Worm (Caenorhabditis elegans) whole organism, L1 larva: Measurements from ENCODE around the gene suf-1.

ENCODE experiments used
- C04F5.9 ChIP-seq: sonication (generic microtip); optimal IDR thresholded peaks from 2 replicates; lab custom pipeline; 2016; ENCODE audit warnings: missing genetic modification characterization, missing compliant biosample characterization
- C16A3.4 ChIP-seq: fragments of 150-350 bp; optimal IDR thresholded peaks from 2 replicates; lab custom pipeline; 2014; ENCODE audit warnings: missing biosample characterization, missing genetic modification characterization
- F16B12.6 ChIP-seq: fragments of 150-350 bp; optimal IDR thresholded peaks from 2 replicates; lab custom pipeline; 2014; ENCODE audit warnings: missing biosample characterization, missing genetic modification characterization
- Y116A8C.19 ChIP-seq: sonication (generic microtip); optimal IDR thresholded peaks from 2 replicates; lab custom pipeline; 2016; ENCODE audit warnings: missing compliant biosample characterization, missing genetic modification characterization, borderline replicate concordance
- aha-1 ChIP-seq: fragments of 150-350 bp; optimal IDR thresholded peaks from 2 replicates; lab custom pipeline; 2014; ENCODE audit warnings: missing biosample characterization, missing genetic modification characterization
- blmp-1 ChIP-seq: fragments of 150-350 bp; optimal IDR thresholded peaks from 2 replicates; lab custom pipeline; 2014; ENCODE audit warnings: missing biosample characterization, missing genetic modification characterization
- ceh-63 ChIP-seq: fragments of 200-800 bp; sonication (Bioruptor generic); optimal IDR thresholded peaks from 2 replicates; lab custom pipeline; 2018; ENCODE audit warnings: mild to moderate bottlenecking, missing genetic modification characterization, missing compliant biosample characterization
- ceh-8 ChIP-seq: fragments of 200-800 bp; sonication (Bioruptor generic); optimal IDR thresholded peaks from 2 replicates; lab custom pipeline; 2018; ENCODE audit warnings: mild to moderate bottlenecking, missing genetic modification characterization, moderate library complexity, missing compliant biosample characterization
- ceh-82 ChIP-seq, 3 experiments: fragments of 150-350 bp in 1 of 3; sonication (generic microtip) in 2 of 3; optimal IDR thresholded peaks; 2 replicates each; lab custom pipeline; 2014 to 2017; ENCODE audit warnings: missing biosample characterization in 3 of 3, missing genetic modification characterization in 3 of 3
- ceh-88 ChIP-seq: fragments of 200-800 bp; sonication (Bioruptor generic); IDR thresholded peaks from 2 replicates; pipeline ENCODE4 v1.3.6; 2022; ENCODE audit warnings: missing genetic modification characterization, missing compliant biosample characterization
- ces-1 ChIP-seq: fragments of 150-350 bp; optimal IDR thresholded peaks from 2 replicates; lab custom pipeline; 2014; ENCODE audit warnings: missing biosample characterization, missing genetic modification reagents, missing genetic modification characterization
- dpl-1 ChIP-seq, 3 experiments: fragments of 150-350 bp in 2 of 3; sonication (generic microtip) in 1 of 3; optimal IDR thresholded peaks; 2 replicates each; lab custom pipeline; 2014 to 2017; ENCODE audit warnings: missing biosample characterization in 3 of 3, missing genetic modification characterization in 3 of 3, missing genetic modification reagents in 3 of 3
- efl-1 ChIP-seq, 4 experiments: fragments of 150-350 bp; optimal IDR thresholded peaks in 3 of 4; peaks in 1 of 4; 1 replicate in 1 of 4; 2 replicates in 3 of 4; lab custom pipeline; 2014; ENCODE audit warnings: missing biosample characterization in 2 of 4, missing genetic modification characterization in 2 of 4, missing genetic modification reagents in 2 of 4
- efl-3 ChIP-seq: fragments of 200-800 bp; sonication (Bioruptor generic); optimal IDR thresholded peaks from 2 replicates; lab custom pipeline; 2018; ENCODE audit warnings: mild to moderate bottlenecking, missing genetic modification characterization, missing compliant biosample characterization
- egl-13 ChIP-seq: sonication (generic microtip); optimal IDR thresholded peaks from 2 replicates; lab custom pipeline; 2016; ENCODE audit warnings: missing genotype, missing genetic modification reagents, missing genetic modification characterization, missing compliant biosample characterization
- egl-27 ChIP-seq, 2 experiments: fragments of 150-350 bp in 1 of 2; sonication (generic microtip); optimal IDR thresholded peaks; 3 replicates each; lab custom pipeline; 2017 to 2018; ENCODE audit warnings: missing biosample characterization in 2 of 2, missing genetic modification characterization in 2 of 2, missing genetic modification reagents in 2 of 2
- elt-2 ChIP-seq: sonication (generic microtip); optimal IDR thresholded peaks from 2 replicates; lab custom pipeline; 2016; ENCODE audit warnings: missing genetic modification characterization, mild to moderate bottlenecking, inconsistent platforms, missing compliant biosample characterization, missing genetic modification reagents
- elt-3 ChIP-seq, 6 experiments: fragments of 150-350 bp in 1 of 6; sonication (generic microtip); optimal IDR thresholded peaks; 2 replicates each; lab custom pipeline; 2017 to 2018; ENCODE audit warnings: missing biosample characterization in 6 of 6, missing genetic modification characterization in 6 of 6, inconsistent platforms in 1 of 6
- ets-5 ChIP-seq: fragments of 200-800 bp; sonication (Bioruptor generic); IDR thresholded peaks from 2 replicates; pipeline ENCODE4 v1.3.6; 2022; ENCODE audit warnings: missing genetic modification characterization, missing compliant biosample characterization
- grh-1 ChIP-seq: fragments of 200-800 bp; sonication (Bioruptor generic); IDR thresholded peaks from 2 replicates; pipeline ENCODE4 v1.3.6; 2022; ENCODE audit warnings: missing genetic modification reagents, missing genetic modification characterization, missing compliant biosample characterization
- hlh-4 ChIP-seq: sonication (generic microtip); optimal IDR thresholded peaks from 2 replicates; lab custom pipeline; 2016; ENCODE audit warnings: mild to moderate bottlenecking, missing genetic modification characterization, missing compliant biosample characterization
- hpl-2 ChIP-seq: fragments of 150-350 bp; optimal IDR thresholded peaks from 2 replicates; lab custom pipeline; 2014; ENCODE audit warnings: missing biosample characterization, missing genetic modification reagents, missing genetic modification characterization
- irx-1 ChIP-seq: sonication (generic microtip); optimal IDR thresholded peaks from 2 replicates; lab custom pipeline; 2016; ENCODE audit warnings: missing genetic modification characterization, missing compliant biosample characterization
- isw-1 ChIP-seq: fragments of 200-800 bp; sonication (Bioruptor generic); IDR thresholded peaks from 2 replicates; pipeline ENCODE4 v1.3.6; 2022; ENCODE audit warnings: missing genetic modification characterization, missing compliant biosample characterization
- jun-1 ChIP-seq: fragments of 150-350 bp; optimal IDR thresholded peaks from 2 replicates; lab custom pipeline; 2014; ENCODE audit warnings: missing biosample characterization, missing genetic modification reagents, missing genetic modification characterization
- lin-14 ChIP-seq: fragments of 200-800 bp; sonication (Bioruptor generic); optimal IDR thresholded peaks from 2 replicates; lab custom pipeline; 2018; ENCODE audit warnings: mild to moderate bottlenecking, missing genetic modification characterization, moderate library complexity, missing compliant biosample characterization
- lin-35 ChIP-seq, 2 experiments: fragments of 150-350 bp; optimal IDR thresholded peaks; 2 replicates each; lab custom pipeline; 2014; ENCODE audit warnings: missing biosample characterization in 2 of 2, missing genetic modification characterization in 2 of 2, missing genetic modification reagents in 2 of 2
- lsy-2 ChIP-seq, 2 experiments: fragments of 150-350 bp; optimal IDR thresholded peaks; 2 replicates each; lab custom pipeline; 2014; ENCODE audit warnings: missing biosample characterization in 2 of 2, missing genetic modification characterization in 2 of 2
- mdl-1 ChIP-seq, 2 experiments: fragments of 150-350 bp; optimal IDR thresholded peaks; 2 replicates each; lab custom pipeline; 2014 to 2017; ENCODE audit warnings: missing biosample characterization in 2 of 2, missing genetic modification characterization in 2 of 2, inconsistent platforms in 1 of 2
- nhr-20 ChIP-seq: sonication (generic microtip); optimal IDR thresholded peaks from 2 replicates; lab custom pipeline; 2016; ENCODE audit warnings: mild to moderate bottlenecking, missing genetic modification characterization, missing compliant biosample characterization
- nhr-47 ChIP-seq: sonication (generic microtip); optimal IDR thresholded peaks from 2 replicates; lab custom pipeline; 2016; ENCODE audit warnings: mild to moderate bottlenecking, missing genetic modification characterization, moderate library complexity, missing compliant biosample characterization
- nhr-71 ChIP-seq: sonication (generic microtip); optimal IDR thresholded peaks from 2 replicates; lab custom pipeline; 2016; ENCODE audit warnings: mild to moderate bottlenecking, missing genetic modification characterization, moderate library complexity, missing compliant biosample characterization
- nhr-84 ChIP-seq: sonication (generic microtip); optimal IDR thresholded peaks from 2 replicates; lab custom pipeline; 2017; ENCODE audit warnings: missing biosample characterization, missing genetic modification characterization
- nhr-90 ChIP-seq: sonication (generic microtip); optimal IDR thresholded peaks from 2 replicates; lab custom pipeline; 2016; ENCODE audit warnings: mild to moderate bottlenecking, missing genetic modification characterization, missing compliant biosample characterization; ENCODE audit not compliant: poor library complexity
- pax-3 ChIP-seq: fragments of 200-800 bp; sonication (Bioruptor generic); optimal IDR thresholded peaks from 2 replicates; lab custom pipeline; 2018; ENCODE audit warnings: mild to moderate bottlenecking, missing genetic modification characterization, moderate library complexity, missing compliant biosample characterization
- pqm-1 ChIP-seq: sonication (generic microtip); optimal IDR thresholded peaks from 3 replicates; lab custom pipeline; 2017; ENCODE audit warnings: missing biosample characterization, missing genetic modification characterization
- skn-1 ChIP-seq: fragments of 150-350 bp; optimal IDR thresholded peaks from 2 replicates; lab custom pipeline; 2014; ENCODE audit warnings: missing biosample characterization, missing genetic modification characterization
- snpc-4 ChIP-seq: fragments of 150-350 bp; optimal IDR thresholded peaks from 2 replicates; lab custom pipeline; 2014; ENCODE audit warnings: missing biosample characterization, missing genetic modification characterization
- snu-23 ChIP-seq: sonication (generic microtip); optimal IDR thresholded peaks from 2 replicates; lab custom pipeline; 2016; ENCODE audit warnings: missing genetic modification characterization, missing compliant biosample characterization
- sptf-1 ChIP-seq: fragments of 150-350 bp; optimal IDR thresholded peaks from 2 replicates; lab custom pipeline; 2014; ENCODE audit warnings: missing biosample characterization, missing genetic modification characterization
- swsn-7 ChIP-seq: sonication (generic microtip); optimal IDR thresholded peaks from 2 replicates; lab custom pipeline; 2016; ENCODE audit warnings: missing genetic modification characterization, missing compliant biosample characterization
- unc-30 ChIP-seq: sonication (generic microtip); optimal IDR thresholded peaks from 2 replicates; lab custom pipeline; 2017; ENCODE audit warnings: missing biosample characterization, missing genetic modification characterization
- vab-15 ChIP-seq: sonication (generic microtip); optimal IDR thresholded peaks from 2 replicates; lab custom pipeline; 2017; ENCODE audit warnings: missing genotype, mild to moderate bottlenecking, missing genetic modification characterization, missing compliant biosample characterization

suf-1 gene

ce11 chrII:8570977-8571376 is 32.7 kb upstream of the suf-1 start, which contains the start of gene bcs-1:
bcs-1 (plus strand) TSS chrII:8571085.
- no peak for TF ChIP-seq hpl-2 (GFP tag; lab: Kevin White, UChicago)
- TF ChIP-seq lsy-2 (tag; optimal IDR thresholded peaks at IDR 0.05; lab: Kevin White, UChicago): peak in 1 of 2 experiments; percentile 53
- TF ChIP-seq efl-1 (optimal IDR thresholded peaks at IDR 0.05; lab: Kevin White, UChicago): no peak
- TF ChIP-seq efl-1 (GFP tag; optimal IDR thresholded peaks at IDR 0.05 in 1 of 2; lab: Kevin White, UChicago): peak in 1 of 2 experiments; percentile 77

ce11 chrII:8573044-8573443 is 30.6 kb upstream of the suf-1 start, which contains the start of gene F54C9.7:
F54C9.7 (plus strand) TSS chrII:8573344.
- TF ChIP-seq nhr-20 (tag; lab: Kevin White, UChicago): no peak
- no peak for TF ChIP-seq irx-1 (tag; lab: Kevin White, UChicago)
- no peak for TF ChIP-seq elt-2
- no peak for TF ChIP-seq dpl-1 (GFP tag; optimal IDR thresholded peaks at IDR 0.05; lab: Kevin White, UChicago)
- no peak for TF ChIP-seq ceh-63 (GFP tag; lab: Kevin White, UChicago)
- TF ChIP-seq pqm-1 (tag; lab: Kevin White, UChicago): no peak
- TF ChIP-seq elt-3 (tag; optimal IDR thresholded peaks at IDR 0.05; lab: Kevin White, UChicago): no peak
- TF ChIP-seq ces-1 (GFP tag; lab: Kevin White, UChicago): no peak

- TF ChIP-seq nhr-90 (tag; lab: Kevin White, UChicago): no peak
- TF ChIP-seq snu-23 (GFP tag; lab: Kevin White, UChicago): no peak
- no peak for TF ChIP-seq egl-27 (tag; optimal IDR thresholded peaks at IDR 0.05; lab: Kevin White, UChicago)
- TF ChIP-seq, all 84 proteins: peak for 0
Measured at ce11 chrII:8575184-8575583, 28.5 kb upstream of the suf-1 start, which contains the start of gene puf-5. puf-5 (plus strand) TSS chrII:8575541.

ce11 chrII:8577509-8578099 is 26.0 kb upstream of the suf-1 start, which contains the start of gene F54C9.9:
F54C9.9 (plus strand) TSS chrII:8578049.
- TF ChIP-seq snu-23 (GFP tag; lab: Kevin White, UChicago) (peak; percentile 10), lin-14 (GFP tag; lab: Kevin White, UChicago) (peak; percentile 30), nhr-90 (tag; lab: Kevin White, UChicago) (no peak), vab-15 (no peak), efl-3 (no peak), F16B12.6 (tag; lab: Kevin White, UChicago) (peak; percentile 1), snpc-4 (tag; lab: Kevin White, UChicago) (no peak), ceh-88 (no peak), nhr-47 (tag; lab: Kevin White, UChicago) (no peak), skn-1 (tag; lab: Kevin White, UChicago) (no peak), sptf-1 (tag; lab: Kevin White, UChicago) (no peak), irx-1 (tag; lab: Kevin White, UChicago) (no peak), jun-1 (no peak), mdl-1 (tag; optimal IDR thresholded peaks at IDR 0.05; lab: Kevin White, UChicago) (no peak), efl-1 (optimal IDR thresholded peaks at IDR 0.05; lab: Kevin White, UChicago) (peak; percentile 7 to 32), efl-1 (GFP tag; optimal IDR thresholded peaks at IDR 0.05 in 1 of 2; lab: Kevin White, UChicago) (peak; percentile 29 to 87), dpl-1 (GFP tag; optimal IDR thresholded peaks at IDR 0.05; lab: Kevin White, UChicago) (peak; percentile 21 to 44 (median 26)), aha-1 (tag; lab: Kevin White, UChicago) (no peak), lsy-2 (tag; optimal IDR thresholded peaks at IDR 0.05; lab: Kevin White, UChicago) (peak in 1 of 2 experiments; percentile 66), egl-13 (tag; lab: Kevin White, UChicago) (no peak), C04F5.9 (tag; lab: Kevin White, UChicago) (no peak), swsn-7 (tag; lab: Kevin White, UChicago) (no peak), C16A3.4 (tag; lab: Kevin White, UChicago) (peak; percentile 33), nhr-71 (tag; lab: Kevin White, UChicago) (peak; percentile 7), Y116A8C.19 (tag; lab: Kevin White, UChicago) (no peak), lin-35 (GFP tag; optimal IDR thresholded peaks at IDR 0.05; lab: Kevin White, UChicago) (peak; percentile 5 to 64), hlh-4 (tag; lab: Kevin White, UChicago) (no peak), ceh-8 (GFP tag; lab: Kevin White, UChicago) (no peak), ets-5 (GFP tag; lab: Robert Waterston, UW) (no peak), nhr-84 (tag; lab: Kevin White, UChicago) (no peak), pax-3 (tag; lab: Kevin White, UChicago) (no peak), ceh-82 (tag; optimal IDR thresholded peaks at IDR 0.05; lab: Kevin White, UChicago) (no peak), isw-1 (GFP tag; lab: Robert Waterston, UW) (no peak), unc-30 (tag; lab: Kevin White, UChicago) (no peak), blmp-1 (tag; lab: Kevin White, UChicago) (peak; percentile 49), grh-1 (GFP tag; lab: Robert Waterston, UW) (no peak)
